Fruit fly (Drosophila melanogaster) whole organism, embryonic: ENCODE results near the gene CG31445.

Experiments
- BEAF-32 ChIP-seq: fragments of 200-800 bp; sonication (Bioruptor generic); optimal IDR thresholded peaks from 3 replicates; lab custom pipeline; 2017; ENCODE audit warnings: missing biosample characterization, missing genetic modification characterization, mild to moderate bottlenecking, moderate library complexity, missing genetic modification reagents
- Blimp-1 ChIP-seq: fragments of 200-800 bp; sonication (Bioruptor generic); optimal IDR thresholded peaks from 3 replicates; lab custom pipeline; 2018; ENCODE audit warnings: missing biosample characterization, missing genetic modification characterization, mild to moderate bottlenecking, moderate library complexity, missing genetic modification reagents
- CG10267 ChIP-seq: fragments of 200-800 bp; sonication (Bioruptor generic); optimal IDR thresholded peaks from 2 replicates; lab custom pipeline; 2018; ENCODE audit warnings: missing biosample characterization, mild to moderate bottlenecking, missing genetic modification characterization, moderate library complexity
- CG10959 ChIP-seq: fragments of 200-800 bp; sonication (Bioruptor generic); IDR thresholded peaks from 2 replicates; pipeline ENCODE4 v1.3.6; 2022; ENCODE audit warnings: missing biosample characterization, missing genetic modification characterization
- CG10979 ChIP-seq: fragments of 200-800 bp; sonication (Bioruptor generic); optimal IDR thresholded peaks from 2 replicates; lab custom pipeline; 2018; ENCODE audit warnings: missing biosample characterization, mild to moderate bottlenecking, missing genetic modification characterization, moderate library complexity
- CG14710 ChIP-seq: fragments of 200-800 bp; sonication (Bioruptor generic); optimal IDR thresholded peaks from 3 replicates; lab custom pipeline; 2019; ENCODE audit warnings: missing biosample characterization, mild to moderate bottlenecking, missing genetic modification characterization, moderate library complexity
- CG15696 ChIP-seq: fragments of 200-800 bp; sonication (Bioruptor generic); optimal IDR thresholded peaks from 2 replicates; lab custom pipeline; 2019; ENCODE audit warnings: missing biosample characterization, mild to moderate bottlenecking, missing genetic modification characterization, moderate library complexity
- CG1602 ChIP-seq: fragments of 200-800 bp; sonication (Bioruptor generic); optimal IDR thresholded peaks from 3 replicates; lab custom pipeline; 2016; ENCODE audit warnings: missing biosample characterization, missing genetic modification characterization
- CG1603 ChIP-seq: fragments of 200-800 bp; sonication (Bioruptor generic); optimal IDR thresholded peaks from 2 replicates; lab custom pipeline; 2019; ENCODE audit warnings: missing biosample characterization, mild to moderate bottlenecking, missing genetic modification characterization, moderate library complexity
- CG17361 ChIP-seq: fragments of 200-800 bp; sonication (Bioruptor generic); IDR thresholded peaks from 3 replicates; pipeline ENCODE4 v1.3.6; 2022; ENCODE audit warnings: missing biosample characterization, missing genetic modification characterization
- CG17829 ChIP-seq: fragments of 200-800 bp; optimal IDR thresholded peaks from 2 replicates; lab custom pipeline; 2019; ENCODE audit warnings: missing biosample characterization, mild to moderate bottlenecking, missing genetic modification characterization, moderate library complexity
- CG18262 ChIP-seq: fragments of 200-800 bp; optimal IDR thresholded peaks from 3 replicates; lab custom pipeline; 2019; ENCODE audit warnings: missing biosample characterization, mild to moderate bottlenecking, missing genetic modification characterization, moderate library complexity
- CG2129 ChIP-seq: fragments of 200-800 bp; sonication (Bioruptor generic); IDR thresholded peaks from 2 replicates; pipeline ENCODE4 v1.3.6; 2022; ENCODE audit warnings: missing biosample characterization, missing genetic modification characterization; ENCODE audit not compliant: partially characterized antibody
- CG2712 ChIP-seq: fragments of 200-800 bp; optimal IDR thresholded peaks from 3 replicates; lab custom pipeline; 2019; ENCODE audit warnings: missing biosample characterization, mild to moderate bottlenecking, missing genetic modification characterization, moderate library complexity
- CG31441 ChIP-seq: fragments of 200-800 bp; sonication (Bioruptor generic); IDR thresholded peaks from 2 replicates; pipeline ENCODE4 v1.3.6; 2022; ENCODE audit warnings: missing biosample characterization, missing genetic modification characterization
- CG3838 ChIP-seq: fragments of 200-800 bp; sonication (Bioruptor generic); optimal IDR thresholded peaks from 3 replicates; lab custom pipeline; 2016; ENCODE audit warnings: missing biosample characterization, missing genetic modification characterization
- CG4404 ChIP-seq: fragments of 200-800 bp; sonication (Bioruptor generic); IDR thresholded peaks from 2 replicates; pipeline ENCODE4 v1.3.6; 2022; ENCODE audit warnings: missing biosample characterization, missing genetic modification characterization
- CG7556 ChIP-seq: fragments of 200-800 bp; sonication (Bioruptor generic); optimal IDR thresholded peaks from 2 replicates; lab custom pipeline; 2017; ENCODE audit warnings: missing biosample characterization, mild to moderate bottlenecking, missing genetic modification characterization
- CG7839 ChIP-seq: fragments of 200-800 bp; sonication (Bioruptor generic); optimal IDR thresholded peaks from 3 replicates; lab custom pipeline; 2018; ENCODE audit warnings: missing biosample characterization, mild to moderate bottlenecking, missing genetic modification characterization, moderate library complexity
- CG8765 ChIP-seq: fragments of 200-800 bp; sonication (Bioruptor generic); IDR thresholded peaks from 2 replicates; pipeline ENCODE4 v1.3.6; 2022; ENCODE audit warnings: missing biosample characterization, missing genetic modification characterization
- CG9727 ChIP-seq: fragments of 200-800 bp; sonication (Bioruptor generic); optimal IDR thresholded peaks from 3 replicates; lab custom pipeline; 2017; ENCODE audit warnings: missing biosample characterization, mild to moderate bottlenecking, missing genetic modification characterization
- D ChIP-seq, 2 experiments: fragments of 200-800 bp in 1 of 2; fragments of >200 bp in 1 of 2; sonication (Bioruptor generic) in 1 of 2; optimal IDR thresholded peaks; 2 replicates in 1 of 2; 3 replicates in 1 of 2; lab custom pipeline; 2017; ENCODE audit warnings: mild to moderate bottlenecking in 1 of 2, missing biosample characterization in 1 of 2, missing genetic modification characterization in 1 of 2, missing genetic modification reagents in 1 of 2
- D19A ChIP-seq: fragments of 200-800 bp; optimal IDR thresholded peaks from 3 replicates; lab custom pipeline; 2019; ENCODE audit warnings: missing biosample characterization, mild to moderate bottlenecking, missing genetic modification characterization, moderate library complexity
- Dref ChIP-seq: fragments of 200-800 bp; sonication (Bioruptor generic); IDR thresholded peaks from 2 replicates; pipeline ENCODE4 v1.3.6; 2022; ENCODE audit warnings: missing biosample characterization, missing genetic modification characterization
- HLHmδ ChIP-seq: fragments of 200-800 bp; sonication (Bioruptor generic); optimal IDR thresholded peaks from 2 replicates; lab custom pipeline; 2018; ENCODE audit warnings: missing biosample characterization, mild to moderate bottlenecking, missing genetic modification characterization, moderate library complexity
- Hand ChIP-seq: fragments of 200-800 bp; sonication (Bioruptor generic); optimal IDR thresholded peaks from 2 replicates; lab custom pipeline; 2017; ENCODE audit warnings: mild to moderate bottlenecking, missing biosample characterization, missing genetic modification reagents, missing genetic modification characterization
- Hr39 ChIP-seq: fragments of >200 bp; optimal IDR thresholded peaks from 2 replicates; lab custom pipeline; 2017
- Hr78 ChIP-seq, 2 experiments: fragments of 200-800 bp in 1 of 2; fragments of >200 bp in 1 of 2; sonication (Bioruptor generic) in 1 of 2; optimal IDR thresholded peaks; 2 replicates each; lab custom pipeline; 2017 to 2019; ENCODE audit warnings: missing biosample characterization in 2 of 2, missing genetic modification characterization in 2 of 2, mild to moderate bottlenecking in 1 of 2, moderate library complexity in 1 of 2
- Hsf ChIP-seq: fragments of 200-800 bp; sonication (Bioruptor generic); optimal IDR thresholded peaks from 3 replicates; lab custom pipeline; 2016; ENCODE audit warnings: missing biosample characterization, missing genetic modification characterization
- Xrp1 ChIP-seq: fragments of 200-800 bp; sonication (Bioruptor generic); IDR thresholded peaks from 2 replicates; pipeline ENCODE4 v1.3.6; 2022; ENCODE audit warnings: missing biosample characterization, missing genetic modification characterization
- ase ChIP-seq: fragments of 200-800 bp; sonication (Bioruptor generic); IDR thresholded peaks from 3 replicates; pipeline ENCODE4 v1.3.6; 2022; ENCODE audit warnings: missing biosample characterization, missing genetic modification characterization
- crol ChIP-seq: fragments of 200-800 bp; sonication (Bioruptor generic); IDR thresholded peaks from 2 replicates; pipeline ENCODE4 v1.3.6; 2022; ENCODE audit warnings: missing biosample characterization, missing genetic modification characterization
- dmrt11E ChIP-seq: fragments of 200-800 bp; sonication (Bioruptor generic); optimal IDR thresholded peaks from 3 replicates; lab custom pipeline; 2018; ENCODE audit warnings: missing biosample characterization, mild to moderate bottlenecking, missing genetic modification characterization, moderate library complexity
- gce ChIP-seq: fragments of 200-800 bp; sonication (Bioruptor generic); IDR thresholded peaks from 3 replicates; pipeline ENCODE4 v1.3.6; 2022; ENCODE audit warnings: missing biosample characterization, missing genetic modification characterization
- gcm ChIP-seq: fragments of 200-800 bp; sonication (Bioruptor generic); optimal IDR thresholded peaks from 2 replicates; lab custom pipeline; 2019; ENCODE audit warnings: missing biosample characterization, mild to moderate bottlenecking, missing genetic modification characterization, moderate library complexity
- gem ChIP-seq: fragments of 200-800 bp; sonication (Bioruptor generic); optimal IDR thresholded peaks from 2 replicates; lab custom pipeline; 2019; ENCODE audit warnings: missing biosample characterization, mild to moderate bottlenecking, missing genetic modification characterization, moderate library complexity
- insv ChIP-seq, 2 experiments: fragments of 200-800 bp; sonication (Bioruptor generic); optimal IDR thresholded peaks; 3 replicates each; lab custom pipeline; 2016 to 2018; ENCODE audit warnings: missing biosample characterization in 2 of 2, missing genetic modification characterization in 2 of 2
- nmo ChIP-seq: fragments of 200-800 bp; sonication (Bioruptor generic); optimal IDR thresholded peaks from 2 replicates; lab custom pipeline; 2018; ENCODE audit warnings: missing biosample characterization, mild to moderate bottlenecking, missing genetic modification characterization, moderate library complexity
- odd ChIP-seq: fragments of 200-800 bp; sonication (Bioruptor generic); optimal IDR thresholded peaks from 2 replicates; lab custom pipeline; 2017; ENCODE audit warnings: missing biosample characterization, mild to moderate bottlenecking, missing genetic modification characterization
- phol ChIP-seq: fragments of 200-800 bp; sonication (Bioruptor generic); optimal IDR thresholded peaks from 3 replicates; lab custom pipeline; 2018; ENCODE audit warnings: missing biosample characterization, mild to moderate bottlenecking, missing genetic modification characterization, moderate library complexity
- prd ChIP-seq, 3 experiments: fragments of >200 bp in 2 of 3; fragments of 200-800 bp in 1 of 3; sonication (Bioruptor generic) in 1 of 3; optimal IDR thresholded peaks in 2 of 3; IDR thresholded peaks in 1 of 3; 2 replicates in 2 of 3; 3 replicates in 1 of 3; pipeline versions ENCODE4 v1.3.6 to Lab custom; 2017 to 2022; ENCODE audit warnings: missing biosample characterization in 1 of 3, missing genetic modification characterization in 1 of 3
- pros ChIP-seq: fragments of 200-800 bp; sonication (Bioruptor generic); optimal IDR thresholded peaks from 3 replicates; lab custom pipeline; 2019; ENCODE audit warnings: missing biosample characterization, mild to moderate bottlenecking, missing genetic modification characterization, moderate library complexity
- sens ChIP-seq: fragments of 200-800 bp; sonication (Bioruptor generic); peaks from one replicate; lab custom pipeline; 2016; ENCODE audit warnings: missing biosample characterization, missing genetic modification characterization
- zen ChIP-seq: fragments of 200-800 bp; sonication (Bioruptor generic); optimal IDR thresholded peaks from 3 replicates; lab custom pipeline; 2018; ENCODE audit warnings: missing biosample characterization, mild to moderate bottlenecking, missing genetic modification characterization, moderate library complexity
- zf30C ChIP-seq: fragments of 200-800 bp; sonication (Bioruptor generic); optimal IDR thresholded peaks from 3 replicates; lab custom pipeline; 2018; ENCODE audit warnings: missing biosample characterization, mild to moderate bottlenecking, missing genetic modification characterization

CG31445 gene

DNA sequence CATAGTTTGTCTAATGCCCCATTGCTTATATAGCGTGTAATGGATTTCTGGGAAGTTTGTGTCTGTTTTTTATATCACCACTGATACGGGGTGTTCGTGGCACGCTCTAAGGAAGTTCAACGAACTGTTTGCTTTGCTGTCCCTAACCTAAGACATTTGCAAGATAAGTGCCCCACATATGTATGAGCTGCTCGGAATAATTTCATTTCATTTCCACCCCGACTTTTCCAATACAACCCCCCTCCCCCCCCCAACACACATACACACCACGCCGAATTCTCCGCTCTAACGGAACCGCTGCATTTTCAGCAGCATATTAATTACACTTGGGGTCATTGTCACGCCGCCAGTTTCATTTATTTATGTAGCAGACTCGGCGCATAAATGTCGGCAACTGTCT, 23.4 kb upstream of the CG31445 start (continued):
- TF ChIP-seq D19A (tag; lab: Kevin White, UChicago) (peak; percentile 6), HLHmδ (GFP tag; lab: Kevin White, UChicago) (peak; percentile 82), Blimp-1 (peak; percentile 43), gcm (GFP tag; lab: Kevin White, UChicago) (peak; percentile 48), pros (GFP tag; lab: Kevin White, UChicago) (peak; percentile 87), crol (peak; percentile 91), Hr78 (GFP tag; optimal IDR thresholded peaks at IDR 0.05; lab: Kevin White, UChicago) (peak in 1 of 2 experiments; percentile 37)

DNA sequence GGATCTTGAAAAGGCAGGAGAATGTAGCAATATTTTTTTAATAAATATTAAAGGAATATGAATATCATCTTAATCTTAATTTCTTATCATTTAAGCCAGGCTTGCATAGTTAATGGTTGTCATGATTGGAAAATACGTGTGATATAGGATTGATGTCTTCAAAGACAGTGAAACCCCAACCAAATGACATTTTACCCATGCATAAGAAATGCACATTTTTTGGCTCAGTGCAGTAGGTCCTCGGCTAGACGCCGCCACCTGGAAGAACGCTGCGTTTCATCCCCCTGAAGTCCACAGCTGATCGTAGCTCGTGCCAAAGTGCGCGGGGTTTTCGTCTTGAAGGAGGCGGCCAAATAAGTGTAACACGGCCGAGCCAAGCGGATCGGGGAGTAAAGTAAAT, 22.0 kb upstream of the CG31445 start:
- TF ChIP-seq gem (tag; lab: Kevin White, UChicago) (peak; percentile 20), CG18262 (tag; lab: Kevin White, UChicago) (peak; percentile 59), Hsf (GFP tag; lab: Kevin White, UChicago) (no peak), CG9727 (GFP tag; lab: Kevin White, UChicago) (peak; percentile 42), CG7556 (GFP tag; lab: Kevin White, UChicago) (no peak), CG3838 (GFP tag; lab: Kevin White, UChicago) (no peak), CG1603 (peak; percentile 6), odd (GFP tag; lab: Kevin White, UChicago) (no peak), CG8765 (peak; percentile 27; the same call in 1 of the 2 replicates), gce (no peak), BEAF-32 (GFP tag; lab: Kevin White, UChicago) (no peak), CG10267 (tag; lab: Kevin White, UChicago) (peak; percentile 40), Xrp1 (GFP tag; lab: Robert Waterston, UW) (peak; percentile 41; the same call in 1 of the 2 replicates), Hand (GFP tag; lab: Kevin White, UChicago) (no peak), CG31441 (0 out of 2 replicates have a peak, but pooled peaks have one; percentile 30), ase (no peak), pros (GFP tag; lab: Kevin White, UChicago) (peak; percentile 79), CG17361 (peak; percentile 50), CG2712 (peak; percentile 54), nmo (peak; percentile 12), CG10979 (tag; lab: Kevin White, UChicago) (peak; percentile 56), Dref (GFP tag; lab: Robert Waterston, UW) (no peak), D (optimal IDR thresholded peaks at IDR 0.05; lab: Kevin White, UChicago) (no peak), D (GFP tag; optimal IDR thresholded peaks at IDR 0.05; lab: Kevin White, UChicago) (peak; percentile 24), phol (tag; lab: Kevin White, UChicago) (peak; percentile 29), HLHmδ (GFP tag; lab: Kevin White, UChicago) (peak; percentile 50), CG14710 (peak; percentile 39), CG17829 (tag; lab: Kevin White, UChicago) (peak; percentile 55), CG7839 (tag; lab: Kevin White, UChicago) (no peak), prd (optimal IDR thresholded peaks at IDR 0.05; lab: Kevin White, UChicago) (no peak), prd (GFP tag; IDR thresholded peaks at IDR 0.05; lab: Robert Waterston, UW) (peak; percentile 60; the same call in 2 of the 3 replicates), Hr39 (lab: Kevin White, UChicago) (no peak), dmrt11E (peak; percentile 46), D19A (tag; lab: Kevin White, UChicago) (peak; percentile 19), zen (peak; percentile 30), CG4404 (GFP tag; lab: Robert Waterston, UW) (peak; percentile 59), insv (GFP tag; optimal IDR thresholded peaks at IDR 0.05; lab: Kevin White, UChicago) (no peak), CG10959 (0 out of 2 replicates have a peak, but pooled peaks have one; percentile 24), sens (GFP tag; lab: Kevin White, UChicago) (peak; percentile 81), CG15696 (tag; lab: Kevin White, UChicago) (peak; percentile 71), zf30C (peak; percentile 69), CG2129 (GFP tag; lab: Robert Waterston, UW) (no peak), CG1602 (GFP tag; lab: Kevin White, UChicago) (no peak)
- TF ChIP-seq, all 482 proteins: peak for 27
